Fruit fly (Drosophila melanogaster) whole organism, embryonic: ENCODE data around the gene Tusp.

Source experiments
- Asciz ChIP-seq: fragments of 200-800 bp; sonication (Bioruptor generic); optimal IDR thresholded peaks from 2 replicates; lab custom pipeline; 2017; ENCODE audit warnings: missing biosample characterization, mild to moderate bottlenecking, missing genetic modification characterization, missing genetic modification reagents
- CG10147 ChIP-seq: fragments of 200-800 bp; sonication (Bioruptor generic); optimal IDR thresholded peaks from 2 replicates; lab custom pipeline; 2019; ENCODE audit warnings: missing biosample characterization, mild to moderate bottlenecking, missing genetic modification characterization, moderate library complexity
- CG11093 ChIP-seq: fragments of 200-800 bp; sonication (Bioruptor generic); IDR thresholded peaks from 3 replicates; pipeline ENCODE4 v1.3.6; 2022; ENCODE audit warnings: missing biosample characterization, missing genetic modification characterization
- CG11247 ChIP-seq: fragments of 200-800 bp; sonication (Bioruptor generic); IDR thresholded peaks from 2 replicates; pipeline ENCODE4 v1.3.6; 2022; ENCODE audit warnings: missing biosample characterization, missing genetic modification characterization
- CG11504 ChIP-seq: fragments of 200-800 bp; sonication (Bioruptor generic); optimal IDR thresholded peaks from 3 replicates; lab custom pipeline; 2019; ENCODE audit warnings: missing biosample characterization, mild to moderate bottlenecking, missing genetic modification characterization, moderate library complexity
- CG11560 ChIP-seq: fragments of 200-800 bp; sonication (Bioruptor generic); IDR thresholded peaks from 3 replicates; pipeline ENCODE4 v1.3.6; 2022; ENCODE audit warnings: missing biosample characterization, missing genetic modification characterization
- CG11696 ChIP-seq: fragments of 200-800 bp; sonication (Bioruptor generic); IDR thresholded peaks from 2 replicates; pipeline ENCODE4 v1.3.6; 2022; ENCODE audit warnings: missing biosample characterization, missing genetic modification characterization
- CG14014 ChIP-seq: fragments of 200-800 bp; sonication (Bioruptor generic); IDR thresholded peaks from 2 replicates; pipeline ENCODE4 v1.3.6; 2022; ENCODE audit warnings: missing biosample characterization, missing genetic modification characterization
- CG1602 ChIP-seq: fragments of 200-800 bp; sonication (Bioruptor generic); optimal IDR thresholded peaks from 3 replicates; lab custom pipeline; 2016; ENCODE audit warnings: missing biosample characterization, missing genetic modification characterization
- CG16813 ChIP-seq: fragments of 200-800 bp; sonication (Bioruptor generic); IDR thresholded peaks from 3 replicates; pipeline ENCODE4 v1.3.6; 2022; ENCODE audit warnings: missing biosample characterization, missing genetic modification characterization; ENCODE audit not compliant: partially characterized antibody
- CG2199 ChIP-seq: fragments of 200-800 bp; sonication (Bioruptor generic); IDR thresholded peaks from 3 replicates; pipeline ENCODE4 v1.3.6; 2022; ENCODE audit warnings: missing biosample characterization, missing genetic modification characterization
- CG32767 ChIP-seq: fragments of 200-800 bp; sonication (Bioruptor generic); IDR thresholded peaks from 2 replicates; pipeline ENCODE4 v1.3.6; 2022; ENCODE audit warnings: missing biosample characterization, missing genetic modification characterization
- CG33213 ChIP-seq: fragments of 200-800 bp; sonication (Bioruptor generic); optimal IDR thresholded peaks from 3 replicates; lab custom pipeline; 2016; ENCODE audit warnings: missing biosample characterization, missing genetic modification characterization
- CG5245 ChIP-seq: fragments of 200-800 bp; sonication (Bioruptor generic); optimal IDR thresholded peaks from 3 replicates; lab custom pipeline; 2016; ENCODE audit warnings: missing biosample characterization, missing genetic modification characterization
- CG7556 ChIP-seq: fragments of 200-800 bp; sonication (Bioruptor generic); optimal IDR thresholded peaks from 2 replicates; lab custom pipeline; 2017; ENCODE audit warnings: missing biosample characterization, mild to moderate bottlenecking, missing genetic modification characterization
- CG7839 ChIP-seq: fragments of 200-800 bp; sonication (Bioruptor generic); optimal IDR thresholded peaks from 3 replicates; lab custom pipeline; 2018; ENCODE audit warnings: missing biosample characterization, mild to moderate bottlenecking, missing genetic modification characterization, moderate library complexity
- CoRest ChIP-seq: fragments of 200-800 bp; sonication (Bioruptor generic); optimal IDR thresholded peaks from 3 replicates; lab custom pipeline; 2018; ENCODE audit warnings: missing biosample characterization, mild to moderate bottlenecking, missing genetic modification characterization, moderate library complexity
- Dip2 ChIP-seq: fragments of 200-800 bp; sonication (Bioruptor generic); IDR thresholded peaks from 2 replicates; pipeline ENCODE4 v1.3.6; 2022; ENCODE audit warnings: missing biosample characterization, missing genetic modification characterization
- Dref ChIP-seq: fragments of 200-800 bp; sonication (Bioruptor generic); IDR thresholded peaks from 2 replicates; pipeline ENCODE4 v1.3.6; 2022; ENCODE audit warnings: missing biosample characterization, missing genetic modification characterization
- H15 ChIP-seq: fragments of 200-800 bp; sonication (Bioruptor generic); IDR thresholded peaks from 3 replicates; pipeline ENCODE4 v1.3.6; 2022; ENCODE audit warnings: missing biosample characterization, missing genetic modification characterization
- Hand ChIP-seq: fragments of 200-800 bp; sonication (Bioruptor generic); optimal IDR thresholded peaks from 2 replicates; lab custom pipeline; 2017; ENCODE audit warnings: mild to moderate bottlenecking, missing biosample characterization, missing genetic modification reagents, missing genetic modification characterization
- Hr3 ChIP-seq: fragments of 200-800 bp; sonication (Bioruptor generic); optimal IDR thresholded peaks from 3 replicates; lab custom pipeline; 2016; ENCODE audit warnings: missing biosample characterization, missing genetic modification characterization
- Hr51 ChIP-seq, 2 experiments: fragments of 200-800 bp; sonication (Bioruptor generic); optimal IDR thresholded peaks; 2 replicates in 1 of 2; 3 replicates in 1 of 2; lab custom pipeline; 2016 to 2018; ENCODE audit warnings: missing biosample characterization in 2 of 2, missing genetic modification characterization in 2 of 2, mild to moderate bottlenecking in 1 of 2, moderate library complexity in 1 of 2
- Mes4 ChIP-seq: fragments of 200-800 bp; sonication (Bioruptor generic); optimal IDR thresholded peaks from 2 replicates; lab custom pipeline; 2016; ENCODE audit warnings: missing biosample characterization, missing genetic modification characterization
- Nf-YC ChIP-seq: fragments of 200-800 bp; optimal IDR thresholded peaks from 3 replicates; lab custom pipeline; 2019; ENCODE audit warnings: missing biosample characterization, mild to moderate bottlenecking, missing genetic modification characterization, moderate library complexity
- Opbp ChIP-seq: fragments of 200-800 bp; sonication (Bioruptor generic); IDR thresholded peaks from 3 replicates; pipeline ENCODE4 v1.3.6; 2022; ENCODE audit warnings: missing biosample characterization, missing genetic modification characterization; ENCODE audit not compliant: partially characterized antibody
- Optix ChIP-seq: fragments of 200-800 bp; sonication (Bioruptor generic); IDR thresholded peaks from 3 replicates; pipeline ENCODE4 v1.3.6; 2022; ENCODE audit warnings: missing biosample characterization, missing genetic modification characterization
- Rfx ChIP-seq: fragments of 200-800 bp; sonication (Bioruptor generic); IDR thresholded peaks from 2 replicates; pipeline ENCODE4 v1.3.6; 2022; ENCODE audit warnings: missing biosample characterization, missing genetic modification characterization
- Scr ChIP-seq: fragments of 200-800 bp; sonication (Bioruptor generic); IDR thresholded peaks from 2 replicates; pipeline ENCODE4 v1.3.6; 2022; ENCODE audit warnings: missing biosample characterization, missing genetic modification characterization; ENCODE audit not compliant: partially characterized antibody
- Spps ChIP-seq: fragments of 200-800 bp; sonication (Bioruptor generic); optimal IDR thresholded peaks from 2 replicates; lab custom pipeline; 2018; ENCODE audit warnings: missing biosample characterization, mild to moderate bottlenecking, missing genetic modification characterization
- ase ChIP-seq: fragments of 200-800 bp; sonication (Bioruptor generic); IDR thresholded peaks from 3 replicates; pipeline ENCODE4 v1.3.6; 2022; ENCODE audit warnings: missing biosample characterization, missing genetic modification characterization
- ato ChIP-seq: fragments of 200-800 bp; sonication (Bioruptor generic); IDR thresholded peaks from 2 replicates; pipeline ENCODE4 v1.3.6; 2022; ENCODE audit warnings: missing biosample characterization, missing genetic modification characterization; ENCODE audit not compliant: partially characterized antibody
- crol ChIP-seq: fragments of 200-800 bp; sonication (Bioruptor generic); IDR thresholded peaks from 2 replicates; pipeline ENCODE4 v1.3.6; 2022; ENCODE audit warnings: missing biosample characterization, missing genetic modification characterization
- dimm ChIP-seq: fragments of 200-800 bp; sonication (Bioruptor generic); IDR thresholded peaks from 2 replicates; pipeline ENCODE4 v1.3.6; 2022; ENCODE audit warnings: missing biosample characterization, missing genetic modification characterization
- jigr1 ChIP-seq: fragments of 200-800 bp; sonication (Bioruptor generic); IDR thresholded peaks from 3 replicates; pipeline ENCODE4 v1.3.6; 2022; ENCODE audit warnings: missing biosample characterization, missing genetic modification characterization
- jumu ChIP-seq: fragments of 200-800 bp; sonication (Bioruptor generic); optimal IDR thresholded peaks from 3 replicates; lab custom pipeline; 2016; ENCODE audit warnings: missing biosample characterization, missing genetic modification characterization
- knrl ChIP-seq: fragments of 200-800 bp; sonication (Bioruptor generic); IDR thresholded peaks from 3 replicates; pipeline ENCODE4 v1.3.6; 2022; ENCODE audit warnings: missing biosample characterization, missing genetic modification characterization; ENCODE audit not compliant: partially characterized antibody
- nau ChIP-seq: fragments of 200-800 bp; sonication (Bioruptor generic); optimal IDR thresholded peaks from 3 replicates; lab custom pipeline; 2017; ENCODE audit warnings: missing biosample characterization, mild to moderate bottlenecking, missing genetic modification characterization, missing genetic modification reagents
- org-1 ChIP-seq: fragments of 200-800 bp; sonication (Bioruptor generic); optimal IDR thresholded peaks from 2 replicates; lab custom pipeline; 2017; ENCODE audit warnings: missing biosample characterization, missing genetic modification characterization
- otp ChIP-seq: fragments of 200-800 bp; sonication (Bioruptor generic); IDR thresholded peaks from 3 replicates; pipeline ENCODE4, ENCODE4 v1.3.6; 2022; ENCODE audit warnings: missing biosample characterization, missing genetic modification characterization
- peb ChIP-seq: fragments of 200-800 bp; sonication (Bioruptor generic); IDR thresholded peaks from 2 replicates; pipeline ENCODE4 v1.3.6; 2022; ENCODE audit warnings: missing biosample characterization, missing genetic modification characterization
- pfk ChIP-seq: fragments of 200-800 bp; sonication (Bioruptor generic); optimal IDR thresholded peaks from 2 replicates; lab custom pipeline; 2018; ENCODE audit warnings: missing biosample characterization, mild to moderate bottlenecking, missing genetic modification characterization, moderate library complexity
- pho ChIP-seq: fragments of 200-800 bp; sonication (Bioruptor generic); optimal IDR thresholded peaks from 2 replicates; lab custom pipeline; 2016; ENCODE audit warnings: missing biosample characterization, missing genetic modification characterization
- pita ChIP-seq: fragments of 200-800 bp; sonication (Bioruptor generic); optimal IDR thresholded peaks from 2 replicates; lab custom pipeline; 2017; ENCODE audit warnings: missing biosample characterization, mild to moderate bottlenecking, missing genetic modification characterization
- pnt ChIP-seq: fragments of 200-800 bp; sonication (Bioruptor generic); optimal IDR thresholded peaks from 3 replicates; lab custom pipeline; 2016; ENCODE audit warnings: missing biosample characterization, missing genetic modification characterization
- sd ChIP-seq: fragments of 200-800 bp; sonication (Bioruptor generic); optimal IDR thresholded peaks from 3 replicates; lab custom pipeline; 2018; ENCODE audit warnings: missing biosample characterization, mild to moderate bottlenecking, missing genetic modification characterization, moderate library complexity
- trem ChIP-seq: fragments of 200-800 bp; optimal IDR thresholded peaks from 3 replicates; lab custom pipeline; 2019; ENCODE audit warnings: missing biosample characterization, mild to moderate bottlenecking, missing genetic modification characterization, moderate library complexity
- ttk ChIP-seq: fragments of 200-800 bp; sonication (Bioruptor generic); IDR thresholded peaks from 2 replicates; pipeline ENCODE4 v2.1.2; 2022; ENCODE audit warnings: missing biosample characterization, missing genetic modification characterization
- unc-4 ChIP-seq: fragments of 200-800 bp; sonication (Bioruptor generic); IDR thresholded peaks from 2 replicates; pipeline ENCODE4 v1.3.6; 2022; ENCODE audit warnings: missing biosample characterization, missing genetic modification characterization; ENCODE audit not compliant: partially characterized antibody
- zen ChIP-seq: fragments of 200-800 bp; sonication (Bioruptor generic); optimal IDR thresholded peaks from 3 replicates; lab custom pipeline; 2018; ENCODE audit warnings: missing biosample characterization, mild to moderate bottlenecking, missing genetic modification characterization, moderate library complexity

Gene Tusp

DNA sequence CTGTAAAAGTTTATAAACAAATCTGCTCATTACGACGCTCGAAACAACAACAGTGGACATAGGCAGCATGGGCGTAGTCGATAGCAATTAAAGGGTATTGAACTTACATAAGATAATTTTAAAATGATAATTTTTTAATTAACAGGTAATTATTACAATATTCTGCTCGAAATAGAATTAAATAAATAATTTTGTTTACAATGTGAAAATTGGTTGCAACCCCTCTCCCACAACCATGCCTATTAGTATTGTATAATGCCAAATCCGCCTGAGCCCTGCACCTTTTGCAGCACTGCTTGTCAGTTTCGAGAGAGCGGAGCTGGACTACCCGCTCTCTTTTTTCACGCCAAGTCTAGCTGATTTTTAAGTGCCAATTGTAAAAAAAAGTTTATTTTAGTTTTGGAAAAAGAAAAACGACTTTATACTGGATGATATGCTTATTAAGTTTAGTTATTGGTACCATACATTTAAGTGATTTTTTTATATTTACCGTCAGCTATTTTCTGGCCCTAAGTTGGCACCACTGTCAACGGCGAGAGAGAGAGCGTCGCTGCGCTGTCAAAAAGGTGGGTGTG is 28.4 kb downstream of the Tusp start, which contains the start of the genes CG5611 and Mtl (continued):
- TF ChIP-seq CG7839 (tag; lab: Kevin White, UChicago) = peak; percentile 100
- no peak for TF ChIP-seq ato (GFP tag; lab: Robert Waterston, UW)
- peak; percentile 100 for TF ChIP-seq CG11093 (GFP tag; lab: Robert Waterston, UW)
- peak; percentile 99 for TF ChIP-seq dimm (GFP tag; lab: Robert Waterston, UW)
- TF ChIP-seq Hr51 (GFP tag; optimal IDR thresholded peaks at IDR 0.05; lab: Kevin White, UChicago) = peak; percentile 98 to 100
- TF ChIP-seq pnt = peak; percentile 98
- TF ChIP-seq CG11560 (tag; lab: Robert Waterston, UW) = peak; percentile 96
- peak; percentile 100 for TF ChIP-seq ttk (GFP tag; lab: Robert Waterston, UW)
- TF ChIP-seq H15 (GFP tag; lab: Robert Waterston, UW) = peak; percentile 100
- 0 out of 3 replicates have a peak, but pooled peaks have one; percentile 31 for TF ChIP-seq Opbp
- peak; percentile 100 for TF ChIP-seq peb (GFP tag; lab: Robert Waterston, UW)
- peak; percentile 99 for TF ChIP-seq Asciz (GFP tag; lab: Kevin White, UChicago)
- TF ChIP-seq otp (GFP tag; lab: Robert Waterston, UW) = peak; percentile 100
- TF ChIP-seq Optix (GFP tag; lab: Robert Waterston, UW) = peak; percentile 99
- peak; percentile 100 for TF ChIP-seq Rfx (GFP tag; lab: Robert Waterston, UW)
- TF ChIP-seq jigr1 = peak; percentile 100
- peak; percentile 98 for TF ChIP-seq CG11696
- peak; percentile 88 for TF ChIP-seq Mes4
- peak; percentile 95 for TF ChIP-seq CG33213 (GFP tag; lab: Kevin White, UChicago)
- TF ChIP-seq Hr3 (GFP tag; lab: Kevin White, UChicago) = peak; percentile 100
- TF ChIP-seq sd (tag; lab: Kevin White, UChicago) = peak; percentile 97
- TF ChIP-seq CG10147 (GFP tag; lab: Kevin White, UChicago) = peak; percentile 99
- peak; percentile 99 for TF ChIP-seq pho (GFP tag; lab: Kevin White, UChicago)
- TF ChIP-seq ase (GFP tag; lab: Robert Waterston, UW) = peak; percentile 100
- TF ChIP-seq CoRest (tag; lab: Kevin White, UChicago) = peak; percentile 100
- TF ChIP-seq CG11504 (tag; lab: Kevin White, UChicago) = peak; percentile 99
- TF ChIP-seq jumu = peak; percentile 97
- peak; percentile 36; the same call in 1 of the 2 replicates for TF ChIP-seq Scr (GFP tag; lab: Robert Waterston, UW)
- TF ChIP-seq CG7556 (GFP tag; lab: Kevin White, UChicago) = peak; percentile 99
- peak; percentile 77 for TF ChIP-seq pfk (GFP tag; lab: Kevin White, UChicago)
- peak; percentile 99 for TF ChIP-seq nau
- TF ChIP-seq CG16813 (GFP tag; lab: Robert Waterston, UW) = 0 out of 3 replicates have a peak, but pooled peaks have one; percentile 43
- TF ChIP-seq Nf-YC (tag; lab: Kevin White, UChicago) = peak; percentile 94
- TF ChIP-seq CG1602 = peak; percentile 100
- peak; percentile 100 for TF ChIP-seq CG32767 (GFP tag; lab: Robert Waterston, UW)
- TF ChIP-seq org-1 (GFP tag; lab: Kevin White, UChicago) = peak; percentile 99
- peak; percentile 97 for TF ChIP-seq Hand
- TF ChIP-seq crol = peak; percentile 94
- no peak for TF ChIP-seq unc-4
- peak; percentile 59 for TF ChIP-seq Dref (GFP tag; lab: Robert Waterston, UW)
- peak; percentile 100 for TF ChIP-seq CG2199 (GFP tag; lab: Robert Waterston, UW)
- peak; percentile 99 for TF ChIP-seq CG5245
- TF ChIP-seq knrl = peak; percentile 44; the same call in 1 of the 3 replicates
- peak; percentile 97 for TF ChIP-seq trem (tag; lab: Kevin White, UChicago)
- peak; percentile 100 for TF ChIP-seq CG14014 (GFP tag; lab: Robert Waterston, UW)
- peak; percentile 99 for TF ChIP-seq Spps
- TF ChIP-seq zen (tag; lab: Kevin White, UChicago) = peak; percentile 100
- TF ChIP-seq CG11247 (GFP tag; lab: Robert Waterston, UW) = peak; percentile 100
- peak; percentile 83 for TF ChIP-seq Dip2 (GFP tag; lab: Robert Waterston, UW)
- no peak for TF ChIP-seq pita
